Fruit fly (Drosophila melanogaster): ENCODE data around the gene Invadolysin.

DNA sequence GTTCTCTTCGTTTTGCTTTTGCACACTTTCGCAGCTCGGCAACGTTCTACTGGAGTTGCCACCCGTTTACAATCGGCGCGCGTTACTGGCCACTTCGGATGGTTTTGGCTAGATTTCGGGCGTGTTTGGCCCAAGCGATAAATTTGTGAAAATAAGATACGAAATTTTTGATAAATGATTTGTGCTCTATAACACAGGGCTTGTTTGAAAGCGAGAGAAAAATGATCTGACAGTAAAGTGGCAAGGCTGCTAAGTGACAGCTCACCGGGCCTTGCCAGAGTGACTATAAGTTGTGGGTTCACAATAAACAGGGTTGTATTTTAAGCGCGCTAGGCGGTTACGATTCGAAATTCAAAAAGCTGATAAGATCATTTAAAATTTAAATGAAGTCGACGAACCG, 34.5 kb upstream of the Invadolysin start, which contains the start of gene Fmr1:
- TF ChIP-seq CTCF (optimal IDR thresholded peaks at IDR 0.05) = peak; percentile 40 to 41
- no peak for TF ChIP-seq CG8478 (optimal IDR thresholded peaks at IDR 0.05)
